Worm (Caenorhabditis elegans) whole organism, young adult: ENCODE data around the gene che-2.
A peak's percentile ranks its signal among the peaks of the same experiment; 100 is the strongest.

Experiments
- B0035.1 ChIP-seq: sonication (generic microtip); optimal IDR thresholded peaks from 2 replicates; lab custom pipeline; 2016; ENCODE audit warnings: missing genetic modification characterization, mild to moderate bottlenecking, missing compliant biosample characterization, missing genotype, missing genetic modification reagents
- C06A6.2 ChIP-seq: fragments of 200-800 bp; sonication (Bioruptor generic); conservative IDR thresholded peaks from 2 replicates; pipeline ENCODE4 v1.3.6; 2022; ENCODE audit warnings: missing genetic modification characterization, missing compliant biosample characterization
- F23B12.7 ChIP-seq: sonication (generic microtip); optimal IDR thresholded peaks from 2 replicates; lab custom pipeline; 2017; ENCODE audit warnings: missing genetic modification characterization, mild to moderate bottlenecking, missing compliant biosample characterization, antibody characterized with exemption, moderate library complexity; ENCODE audit not compliant: insufficient read depth
- F33H1.4 ChIP-seq: fragments of 200-800 bp; sonication (Bioruptor generic); IDR thresholded peaks from 2 replicates; pipeline ENCODE4 v1.3.6; 2022; ENCODE audit warnings: missing genetic modification reagents, missing genetic modification characterization, missing compliant biosample characterization
- K12H6.12 ChIP-seq: fragments of 200-800 bp; sonication (Bioruptor generic); optimal IDR thresholded peaks from 2 replicates; lab custom pipeline; 2018; ENCODE audit warnings: mild to moderate bottlenecking, missing genetic modification characterization, missing compliant biosample characterization
- ZK185.1 ChIP-seq: sonication (generic microtip); optimal IDR thresholded peaks from 2 replicates; lab custom pipeline; 2016; ENCODE audit warnings: mild to moderate bottlenecking, missing genetic modification characterization, missing compliant biosample characterization; ENCODE audit not compliant: poor library complexity, severe bottlenecking
- atf-7 ChIP-seq: sonication (generic microtip); optimal IDR thresholded peaks from 2 replicates; lab custom pipeline; 2017; ENCODE audit warnings: mild to moderate bottlenecking, missing genetic modification characterization, missing compliant biosample characterization
- attf-5 ChIP-seq: fragments of 200-800 bp; sonication (Bioruptor generic); optimal IDR thresholded peaks from 2 replicates; lab custom pipeline; 2018; ENCODE audit warnings: mild to moderate bottlenecking, missing genetic modification characterization, missing compliant biosample characterization
- bed-2 ChIP-seq: fragments of 200-800 bp; sonication (Bioruptor generic); IDR thresholded peaks from 2 replicates; pipeline ENCODE4 v1.3.6; 2022; ENCODE audit warnings: missing genetic modification reagents, missing genetic modification characterization, missing compliant biosample characterization
- cebp-1 ChIP-seq, 2 experiments: fragments of 200-800 bp in 1 of 2; sonication (Bioruptor generic) in 1 of 2; sonication (generic microtip) in 1 of 2; IDR thresholded peaks in 1 of 2; optimal IDR thresholded peaks in 1 of 2; 2 replicates each; pipeline versions ENCODE4 v1.3.6 to Lab custom; 2017 to 2022; ENCODE audit warnings: missing compliant biosample characterization in 2 of 2, missing genetic modification characterization in 2 of 2, mild to moderate bottlenecking in 1 of 2, missing genetic modification reagents in 1 of 2, moderate library complexity in 1 of 2
- ceh-27 ChIP-seq: fragments of 200-800 bp; sonication (Bioruptor generic); optimal IDR thresholded peaks from 2 replicates; lab custom pipeline; 2018; ENCODE audit warnings: mild to moderate bottlenecking, missing genetic modification characterization, moderate library complexity, missing compliant biosample characterization
- die-1 ChIP-seq: sonication (generic microtip); optimal IDR thresholded peaks from 2 replicates; lab custom pipeline; 2016; ENCODE audit warnings: missing genotype, mild to moderate bottlenecking, missing genetic modification characterization, missing compliant biosample characterization
- gei-17 ChIP-seq: fragments of 200-800 bp; sonication (Bioruptor generic); optimal IDR thresholded peaks from 2 replicates; lab custom pipeline; 2018; ENCODE audit warnings: mild to moderate bottlenecking, missing genetic modification characterization, missing compliant biosample characterization
- hmg-1.2 ChIP-seq: fragments of 200-800 bp; sonication (Bioruptor generic); IDR thresholded peaks from 2 replicates; pipeline ENCODE4 v1.3.6; 2022; ENCODE audit warnings: missing genetic modification reagents, missing genetic modification characterization, missing compliant biosample characterization
- let-526 ChIP-seq: fragments of 200-800 bp; sonication (Bioruptor generic); IDR thresholded peaks from 2 replicates; pipeline ENCODE4 v1.3.6; 2022; ENCODE audit warnings: missing genetic modification reagents, missing genetic modification characterization, missing compliant biosample characterization
- let-607 ChIP-seq, 2 experiments: fragments of 200-800 bp in 1 of 2; sonication (Bioruptor generic) in 1 of 2; sonication (generic microtip) in 1 of 2; optimal IDR thresholded peaks; 2 replicates each; lab custom pipeline; 2016 to 2018; ENCODE audit warnings: mild to moderate bottlenecking in 2 of 2, missing compliant biosample characterization in 2 of 2, missing genetic modification characterization in 2 of 2, moderate library complexity in 2 of 2, missing genotype in 1 of 2
- lin-26 ChIP-seq: fragments of 200-800 bp; sonication (Bioruptor generic); IDR thresholded peaks from 2 replicates; pipeline ENCODE4 v1.3.6; 2022; ENCODE audit warnings: missing genetic modification reagents, missing genetic modification characterization, missing compliant biosample characterization
- lsy-27 ChIP-seq: sonication (generic microtip); optimal IDR thresholded peaks from 2 replicates; lab custom pipeline; 2017; ENCODE audit warnings: missing genetic modification characterization, mild to moderate bottlenecking, missing compliant biosample characterization, antibody characterized with exemption, missing genotype, borderline replicate concordance; ENCODE audit not compliant: insufficient read depth
- madf-10 ChIP-seq: sonication (generic microtip); optimal IDR thresholded peaks from 2 replicates; lab custom pipeline; 2016; ENCODE audit warnings: mild to moderate bottlenecking, missing genetic modification characterization, missing compliant biosample characterization
- mes-4 ChIP-seq: sonication (generic microtip); optimal IDR thresholded peaks from 2 replicates; lab custom pipeline; 2016; ENCODE audit warnings: missing genotype, missing genetic modification characterization, missing compliant biosample characterization
- nfya-2 ChIP-seq: fragments of 200-800 bp; sonication (Bioruptor generic); IDR thresholded peaks from 2 replicates; pipeline ENCODE4 v1.3.6; 2022; ENCODE audit warnings: missing genetic modification reagents, missing genetic modification characterization, missing compliant biosample characterization
- nhr-120 ChIP-seq: fragments of 200-800 bp; sonication (Bioruptor generic); IDR thresholded peaks from 2 replicates; pipeline ENCODE4 v1.3.6; 2022; ENCODE audit warnings: missing genetic modification characterization, missing compliant biosample characterization
- nhr-80 ChIP-seq: sonication (generic microtip); optimal IDR thresholded peaks from 2 replicates; lab custom pipeline; 2016; ENCODE audit warnings: missing genetic modification characterization, missing compliant biosample characterization
- snpc-4 ChIP-seq, 5 experiments: fragments of 150-350 bp in 1 of 5; sonication (generic microtip) in 4 of 5; optimal IDR thresholded peaks; 2 replicates each; lab custom pipeline; 2014 to 2018; ENCODE audit warnings: missing genetic modification characterization in 5 of 5, missing biosample characterization in 3 of 5, antibody characterized with exemption in 2 of 5, mild to moderate bottlenecking in 2 of 5, missing compliant biosample characterization in 2 of 5, missing genotype in 2 of 5, moderate library complexity in 2 of 5, missing genetic modification reagents in 1 of 5
- somi-1 ChIP-seq: fragments of 200-800 bp; sonication (Bioruptor generic); optimal IDR thresholded peaks from 2 replicates; lab custom pipeline; 2018; ENCODE audit warnings: mild to moderate bottlenecking, missing genetic modification characterization, missing compliant biosample characterization
- tbp1 ChIP-seq: fragments of 200-800 bp; sonication (Bioruptor generic); optimal IDR thresholded peaks from 2 replicates; lab custom pipeline; 2018; ENCODE audit warnings: mild to moderate bottlenecking, missing genetic modification characterization, missing compliant biosample characterization
- unc-62 ChIP-seq: fragments of 150-350 bp; optimal IDR thresholded peaks from 2 replicates; lab custom pipeline; 2014; ENCODE audit warnings: missing biosample characterization, missing genetic modification reagents, missing genetic modification characterization
- zfh-2 ChIP-seq: fragments of 200-800 bp; sonication (Bioruptor generic); conservative IDR thresholded peaks from 2 replicates; pipeline ENCODE4 v1.3.6; 2022; ENCODE audit warnings: missing genetic modification reagents, missing genetic modification characterization, missing compliant biosample characterization
- ztf-18 ChIP-seq: sonication (generic microtip); optimal IDR thresholded peaks from 2 replicates; lab custom pipeline; 2016; ENCODE audit warnings: missing genotype, mild to moderate bottlenecking, missing genetic modification characterization, missing compliant biosample characterization
- ztf-26 ChIP-seq: sonication (generic microtip); optimal IDR thresholded peaks from 2 replicates; lab custom pipeline; 2017; ENCODE audit warnings: missing genetic modification characterization, missing compliant biosample characterization

Gene che-2

DNA sequence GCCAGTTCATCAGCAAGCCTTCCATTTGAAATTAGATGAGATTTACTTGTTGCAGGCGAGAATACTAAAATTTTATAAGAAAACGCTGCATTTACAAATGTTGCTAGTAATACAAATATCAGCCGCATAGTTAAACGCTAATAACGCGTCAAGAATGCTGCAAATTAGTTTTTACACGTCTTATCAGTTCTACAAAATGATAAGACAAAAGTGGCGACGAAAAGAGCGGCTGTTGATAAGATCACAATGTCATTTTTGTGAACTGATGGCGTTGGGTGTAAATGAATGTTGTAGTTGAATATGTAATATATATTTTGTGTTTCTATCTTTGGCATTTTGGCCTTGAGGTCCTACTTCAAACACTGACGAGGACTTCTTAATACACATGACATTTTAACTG, 48.8 kb downstream of the che-2 start, which contains the start of gene ugt-46:
TSS of gene ugt-46 (minus strand) at position 279 of the 400 bp plus-strand sequence.
- TF ChIP-seq ztf-18 (tag; lab: Kevin White, UChicago) (no peak), nhr-80 (tag; lab: Kevin White, UChicago) (peak; percentile 70)

ce11 chrX:530909-531308, 49.7 kb downstream of the che-2 start, which contains the start of gene B0310.6:
Gene B0310.6 (minus strand): TSS chrX:531009.
- TF ChIP-seq lsy-27 (tag; lab: Kevin White, UChicago), result no peak
- no peak for TF ChIP-seq F23B12.7 (tag; lab: Kevin White, UChicago)
- no peak for TF ChIP-seq let-526
- no peak for TF ChIP-seq B0035.1 (tag; lab: Kevin White, UChicago)
- TF ChIP-seq bed-2 (GFP tag; lab: Robert Waterston, UW), result no peak
- TF ChIP-seq nfya-2 (GFP tag; lab: Robert Waterston, UW), result no peak
- TF ChIP-seq mes-4, result no peak

DNA sequence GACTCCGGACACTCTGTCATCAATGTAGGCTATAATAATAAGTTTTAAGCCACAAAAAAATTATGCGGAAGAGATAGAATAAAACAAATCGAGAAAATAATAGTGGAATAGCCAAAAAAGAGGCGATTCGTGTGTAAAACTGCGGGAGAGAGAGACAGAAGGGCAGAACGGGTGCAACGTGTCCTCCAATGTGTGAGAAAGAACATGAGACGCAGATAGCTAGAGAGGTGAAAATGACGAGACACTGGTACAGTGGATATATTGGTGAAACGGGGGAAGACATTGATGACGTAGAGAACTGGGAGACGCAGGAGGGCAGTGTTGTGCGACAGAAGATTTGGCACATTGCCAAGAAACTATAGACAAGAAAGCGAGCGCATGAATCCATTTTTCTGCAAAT, 54.5 kb downstream of the che-2 start, which contains the start of gene F28C10.3:
TSS of gene F28C10.3 (minus strand) at position 101 of the 400 bp plus-strand sequence.
- TF ChIP-seq ZK185.1 (tag; lab: Kevin White, UChicago), result peak; percentile 38
- no peak for TF ChIP-seq C06A6.2
- peak; percentile 28 for TF ChIP-seq attf-5 (GFP tag; lab: Kevin White, UChicago)
- TF ChIP-seq zfh-2 (GFP tag; lab: Robert Waterston, UW), result peak; percentile 49; the same call in 1 of the 2 replicates
- peak; percentile 18 for TF ChIP-seq somi-1 (GFP tag; lab: Kevin White, UChicago)
- TF ChIP-seq ceh-27 (GFP tag; lab: Kevin White, UChicago), result peak; percentile 59
- peak; percentile 67; the same call in 1 of the 2 replicates for TF ChIP-seq hmg-1.2 (GFP tag; lab: Robert Waterston, UW)
- TF ChIP-seq tbp1 (GFP tag; lab: Kevin White, UChicago), result peak; percentile 8
- peak; percentile 56 for TF ChIP-seq K12H6.12 (tag; lab: Kevin White, UChicago)
- TF ChIP-seq nhr-120 (GFP tag; lab: Robert Waterston, UW), result no peak
- peak; percentile 24 for TF ChIP-seq ztf-26 (tag; lab: Kevin White, UChicago)
- peak; percentile 43 for TF ChIP-seq gei-17 (GFP tag; lab: Kevin White, UChicago)
- no peak for TF ChIP-seq lin-26
- TF ChIP-seq let-607 (tag; optimal IDR thresholded peaks at IDR 0.05; lab: Kevin White, UChicago), result peak in 1 of 2 experiments; percentile 22
- peak; percentile 5 for TF ChIP-seq unc-62
- TF ChIP-seq atf-7, result peak; percentile 60
- no peak for TF ChIP-seq bed-2 (GFP tag; lab: Robert Waterston, UW)
- peak; percentile 42 for TF ChIP-seq die-1 (tag; lab: Kevin White, UChicago)
- TF ChIP-seq cebp-1 (GFP tag; IDR thresholded peaks at IDR 0.05; lab: Robert Waterston, UW), result no peak
- peak; percentile 67 for TF ChIP-seq cebp-1 (tag; optimal IDR thresholded peaks at IDR 0.05; lab: Kevin White, UChicago)
- no peak for TF ChIP-seq F33H1.4 (GFP tag; lab: Robert Waterston, UW)
- peak; percentile 18 for TF ChIP-seq madf-10
- TF ChIP-seq snpc-4 (GFP tag; optimal IDR thresholded peaks at IDR 0.05; lab: Kevin White, UChicago), result no peak
- peak in 1 of 4 experiments; percentile 6 for TF ChIP-seq snpc-4 (tag; optimal IDR thresholded peaks at IDR 0.05; lab: Kevin White, UChicago)
